Worm (Caenorhabditis elegans) whole organism, mixed stage, embryonic: Measurements from ENCODE around the gene F26F2.13.

ENCODE experiments used
- lsy-2 ChIP-seq: fragments of 150-350 bp; optimal IDR thresholded peaks from 2 replicates; lab custom pipeline; 2014; ENCODE audit warnings: missing biosample characterization, missing genetic modification characterization
- pha-4 ChIP-seq: fragments of 150-350 bp; optimal IDR thresholded peaks from 2 replicates; lab custom pipeline; 2018; ENCODE audit warnings: missing biosample characterization, missing genetic modification reagents, missing genetic modification characterization

- TF ChIP-seq pha-4: no peak
- TF ChIP-seq lsy-2: no peak
These were observed 36.5 kb downstream of the F26F2.13 start for ce11 chrV:20600704-20601103.
